Fruit fly (Drosophila melanogaster) whole organism, embryonic: ENCODE results near the gene CG42512.

ENCODE experiments used
- Adf1 ChIP-seq: fragments of 200-800 bp; sonication (Bioruptor generic); IDR thresholded peaks from 2 replicates; pipeline ENCODE4 v1.3.6; 2022; ENCODE audit warnings: missing biosample characterization, missing genetic modification characterization
- Aef1 ChIP-seq: fragments of 200-800 bp; sonication (Bioruptor generic); IDR thresholded peaks from 3 replicates; pipeline ENCODE4 v1.3.6; 2022; ENCODE audit warnings: missing biosample characterization, missing genetic modification characterization
- BEAF-32 ChIP-seq: fragments of 200-800 bp; sonication (Bioruptor generic); optimal IDR thresholded peaks from 3 replicates; lab custom pipeline; 2017; ENCODE audit warnings: missing biosample characterization, missing genetic modification characterization, mild to moderate bottlenecking, moderate library complexity, missing genetic modification reagents
- Bgb ChIP-seq: fragments of 200-800 bp; sonication (Bioruptor generic); IDR thresholded peaks from 2 replicates; pipeline ENCODE4 v1.3.6; 2022; ENCODE audit warnings: missing biosample characterization, missing genetic modification characterization; ENCODE audit not compliant: partially characterized antibody
- CG1024 ChIP-seq: fragments of 200-800 bp; sonication (Bioruptor generic); IDR thresholded peaks from 2 replicates; pipeline ENCODE4 v1.3.6; 2022; ENCODE audit warnings: missing biosample characterization, missing genetic modification characterization
- CG11696 ChIP-seq: fragments of 200-800 bp; sonication (Bioruptor generic); IDR thresholded peaks from 2 replicates; pipeline ENCODE4 v1.3.6; 2022; ENCODE audit warnings: missing biosample characterization, missing genetic modification characterization
- CG13287 ChIP-seq: fragments of 200-800 bp; sonication (Bioruptor generic); IDR thresholded peaks from 2 replicates; pipeline ENCODE4 v1.3.6; 2022; ENCODE audit warnings: missing biosample characterization, missing genetic modification characterization; ENCODE audit not compliant: partially characterized antibody
- CG14860 ChIP-seq: fragments of 200-800 bp; sonication (Bioruptor generic); IDR thresholded peaks from 3 replicates; pipeline ENCODE4 v1.3.6; 2022; ENCODE audit warnings: missing biosample characterization, missing genetic modification characterization; ENCODE audit not compliant: partially characterized antibody
- CG16813 ChIP-seq: fragments of 200-800 bp; sonication (Bioruptor generic); IDR thresholded peaks from 3 replicates; pipeline ENCODE4 v1.3.6; 2022; ENCODE audit warnings: missing biosample characterization, missing genetic modification characterization; ENCODE audit not compliant: partially characterized antibody
- CG17186 ChIP-seq: fragments of 200-800 bp; sonication (Bioruptor generic); optimal IDR thresholded peaks from 3 replicates; lab custom pipeline; 2017; ENCODE audit warnings: missing biosample characterization, missing genetic modification reagents, missing genetic modification characterization
- CG2202 ChIP-seq: fragments of 200-800 bp; sonication (Bioruptor generic); optimal IDR thresholded peaks from 2 replicates; lab custom pipeline; 2018; ENCODE audit warnings: missing biosample characterization, mild to moderate bottlenecking, missing genetic modification characterization
- CG3281 ChIP-seq: fragments of 200-800 bp; sonication (Bioruptor generic); optimal IDR thresholded peaks from 3 replicates; lab custom pipeline; 2017; ENCODE audit warnings: missing biosample characterization, mild to moderate bottlenecking, missing genetic modification characterization
- CG34224 ChIP-seq: fragments of 200-800 bp; sonication (Bioruptor generic); IDR thresholded peaks from 3 replicates; pipeline ENCODE4 v1.3.6; 2022; ENCODE audit warnings: missing biosample characterization, missing genetic modification characterization; ENCODE audit not compliant: partially characterized antibody
- CG34422 ChIP-seq: fragments of 200-800 bp; sonication (Bioruptor generic); IDR thresholded peaks from 3 replicates; pipeline ENCODE4 v1.3.6; 2022; ENCODE audit warnings: missing biosample characterization, missing genetic modification characterization
- CG42726 ChIP-seq: fragments of 200-800 bp; sonication (Bioruptor generic); IDR thresholded peaks from 2 replicates; pipeline ENCODE4 v1.3.6; 2022; ENCODE audit warnings: missing biosample characterization, missing genetic modification characterization; ENCODE audit not compliant: partially characterized antibody
- CG4360 ChIP-seq: fragments of 200-800 bp; sonication (Bioruptor generic); IDR thresholded peaks from 2 replicates; pipeline ENCODE4 v1.3.6; 2022; ENCODE audit warnings: missing biosample characterization, missing genetic modification characterization
- CG4617 ChIP-seq: fragments of 200-800 bp; sonication (Bioruptor generic); optimal IDR thresholded peaks from 3 replicates; lab custom pipeline; 2016; ENCODE audit warnings: missing biosample characterization, missing genetic modification characterization, borderline replicate concordance
- CG6854 ChIP-seq: fragments of 200-800 bp; sonication (Bioruptor generic); optimal IDR thresholded peaks from 3 replicates; lab custom pipeline; 2017; ENCODE audit warnings: missing biosample characterization, mild to moderate bottlenecking, missing genetic modification characterization
- CG8290 ChIP-seq, 3 experiments: fragments of 200-800 bp; sonication (Bioruptor generic); optimal IDR thresholded peaks; 2 replicates each; lab custom pipeline; 2016 to 2019; ENCODE audit warnings: missing biosample characterization in 3 of 3, missing genetic modification characterization in 3 of 3, mild to moderate bottlenecking in 2 of 3, moderate library complexity in 1 of 3
- CG8924 ChIP-seq: fragments of 200-800 bp; optimal IDR thresholded peaks from 3 replicates; lab custom pipeline; 2019; ENCODE audit warnings: missing biosample characterization, mild to moderate bottlenecking, missing genetic modification characterization, moderate library complexity
- CG9817 ChIP-seq: fragments of 200-800 bp; sonication (Bioruptor generic); optimal IDR thresholded peaks from 2 replicates; lab custom pipeline; 2018; ENCODE audit warnings: missing biosample characterization, mild to moderate bottlenecking, missing genetic modification characterization, moderate library complexity
- CTCF ChIP-seq: fragments of 200-800 bp; sonication (Bioruptor generic); optimal IDR thresholded peaks from 2 replicates; lab custom pipeline; 2017; ENCODE audit warnings: missing biosample characterization, mild to moderate bottlenecking, missing genetic modification characterization, moderate library complexity
- Doc3 ChIP-seq: fragments of 200-800 bp; sonication (Bioruptor generic); IDR thresholded peaks from 3 replicates; pipeline ENCODE4 v1.3.6; 2022; ENCODE audit warnings: missing biosample characterization, missing genetic modification characterization; ENCODE audit not compliant: partially characterized antibody
- Dp ChIP-seq: fragments of 200-800 bp; sonication (Bioruptor generic); optimal IDR thresholded peaks from 2 replicates; lab custom pipeline; 2018; ENCODE audit warnings: missing biosample characterization, mild to moderate bottlenecking, missing genetic modification characterization, moderate library complexity
- Fer1 ChIP-seq: fragments of 200-800 bp; sonication (Bioruptor generic); optimal IDR thresholded peaks from 2 replicates; lab custom pipeline; 2017; ENCODE audit warnings: missing biosample characterization, mild to moderate bottlenecking, missing genetic modification characterization
- Gug ChIP-seq: fragments of 200-800 bp; sonication (Bioruptor generic); IDR thresholded peaks from 4 replicates; pipeline ENCODE4 v1.3.6; 2022; ENCODE audit warnings: missing biosample characterization, missing genetic modification characterization
- HmgZ ChIP-seq: fragments of 200-800 bp; sonication (Bioruptor generic); optimal IDR thresholded peaks from 2 replicates; lab custom pipeline; 2018; ENCODE audit warnings: missing biosample characterization, mild to moderate bottlenecking, missing genetic modification characterization
- Hr39 ChIP-seq: fragments of >200 bp; optimal IDR thresholded peaks from 2 replicates; lab custom pipeline; 2017
- MBD-R2 ChIP-seq: fragments of 200-800 bp; sonication (Bioruptor generic); IDR thresholded peaks from 2 replicates; pipeline ENCODE4 v1.3.6; 2022; ENCODE audit warnings: missing biosample characterization, missing genetic modification characterization
- NFAT ChIP-seq: fragments of 200-800 bp; sonication (Bioruptor generic); IDR thresholded peaks from 2 replicates; pipeline ENCODE4 v1.3.6; 2022; ENCODE audit warnings: missing biosample characterization, missing genetic modification characterization
- Opbp ChIP-seq: fragments of 200-800 bp; sonication (Bioruptor generic); IDR thresholded peaks from 3 replicates; pipeline ENCODE4 v1.3.6; 2022; ENCODE audit warnings: missing biosample characterization, missing genetic modification characterization; ENCODE audit not compliant: partially characterized antibody
- Ravus ChIP-seq: fragments of 200-800 bp; sonication (Bioruptor generic); IDR thresholded peaks from 2 replicates; pipeline ENCODE4 v1.3.6; 2022; ENCODE audit warnings: missing biosample characterization, missing genetic modification characterization
- Rfx ChIP-seq: fragments of 200-800 bp; sonication (Bioruptor generic); IDR thresholded peaks from 2 replicates; pipeline ENCODE4 v1.3.6; 2022; ENCODE audit warnings: missing biosample characterization, missing genetic modification characterization
- Sin3A ChIP-seq: fragments of >200 bp; optimal IDR thresholded peaks from 2 replicates; lab custom pipeline; 2018
- Sry-δ ChIP-seq: fragments of 200-800 bp; sonication (Bioruptor generic); optimal IDR thresholded peaks from 2 replicates; lab custom pipeline; 2016; ENCODE audit warnings: missing biosample characterization, missing genetic modification characterization
- Taf1 ChIP-seq: fragments of 200-800 bp; sonication (Bioruptor generic); IDR thresholded peaks from 2 replicates; pipeline ENCODE4 v1.3.6; 2022; ENCODE audit warnings: missing biosample characterization, missing genetic modification characterization
- dati ChIP-seq: fragments of 200-800 bp; sonication (Bioruptor generic); IDR thresholded peaks from 2 replicates; pipeline ENCODE4 v1.3.6; 2022; ENCODE audit warnings: missing biosample characterization, missing genetic modification characterization
- eve ChIP-seq, 2 experiments: fragments of >200 bp; optimal IDR thresholded peaks; 2 replicates each; lab custom pipeline; 2017; ENCODE audit warnings: missing biosample characterization in 2 of 2, missing genetic modification characterization in 2 of 2
- ewg ChIP-seq: fragments of 200-800 bp; sonication (Bioruptor generic); optimal IDR thresholded peaks from 3 replicates; lab custom pipeline; 2017; ENCODE audit warnings: mild to moderate bottlenecking, missing biosample characterization, missing genetic modification reagents, missing genetic modification characterization
- gfzf ChIP-seq: fragments of 200-800 bp; sonication (Bioruptor generic); optimal IDR thresholded peaks from 2 replicates; lab custom pipeline; 2016; ENCODE audit warnings: missing biosample characterization, mild to moderate bottlenecking, missing genetic modification characterization, moderate library complexity
- hb ChIP-seq: fragments of 200-800 bp; sonication (Bioruptor generic); IDR thresholded peaks from 3 replicates; pipeline ENCODE4 v1.3.6; 2022; ENCODE audit warnings: missing biosample characterization, missing genetic modification characterization; ENCODE audit not compliant: partially characterized antibody
- hbn ChIP-seq: fragments of 200-800 bp; sonication (Bioruptor generic); IDR thresholded peaks from 2 replicates; pipeline ENCODE4 v1.3.6; 2022; ENCODE audit warnings: missing biosample characterization, missing genetic modification characterization; ENCODE audit not compliant: partially characterized antibody
- lbe ChIP-seq: fragments of 200-800 bp; sonication (Bioruptor generic); optimal IDR thresholded peaks from 2 replicates; lab custom pipeline; 2016; ENCODE audit warnings: missing biosample characterization, mild to moderate bottlenecking, missing genetic modification characterization
- lmd ChIP-seq: fragments of 200-800 bp; sonication (Bioruptor generic); IDR thresholded peaks from 2 replicates; pipeline ENCODE4 v1.3.6; 2022; ENCODE audit warnings: missing biosample characterization, missing genetic modification characterization
- mld ChIP-seq: fragments of 200-800 bp; sonication (Bioruptor generic); IDR thresholded peaks from 3 replicates; pipeline ENCODE4 v1.3.6; 2022; ENCODE audit warnings: missing biosample characterization, missing genetic modification characterization; ENCODE audit not compliant: partially characterized antibody
- nom ChIP-seq: fragments of 200-800 bp; sonication (Bioruptor generic); optimal IDR thresholded peaks from 2 replicates; lab custom pipeline; 2017; ENCODE audit warnings: missing biosample characterization, missing genetic modification characterization, mild to moderate bottlenecking, moderate library complexity, missing genetic modification reagents
- sna ChIP-seq: fragments of 200-800 bp; sonication (Bioruptor generic); IDR thresholded peaks from 2 replicates; pipeline ENCODE4 v1.3.6; 2022; ENCODE audit warnings: missing biosample characterization, missing genetic modification characterization; ENCODE audit not compliant: partially characterized antibody
- stc ChIP-seq: fragments of 200-800 bp; sonication (Bioruptor generic); IDR thresholded peaks from 2 replicates; pipeline ENCODE4 v1.3.6; 2022; ENCODE audit warnings: missing biosample characterization, missing genetic modification characterization
- vnd ChIP-seq: fragments of 200-800 bp; sonication (Bioruptor generic); IDR thresholded peaks from 3 replicates; pipeline ENCODE4 v1.3.6; 2022; ENCODE audit warnings: missing biosample characterization, missing genetic modification characterization; ENCODE audit not compliant: partially characterized antibody

Gene CG42512

dm6 chrX:16637106-16637590 lies 14.0 kb upstream of the CG42512 start, which contains the start of gene Rok (continued):
- TF ChIP-seq CG9817 (tag; lab: Kevin White, UChicago) (no peak), Sry-δ (GFP tag; lab: Kevin White, UChicago) (peak; percentile 95), Bgb (GFP tag; lab: Robert Waterston, UW) (peak; percentile 87), CG34422 (GFP tag; lab: Robert Waterston, UW) (peak; percentile 18), CG16813 (peak; percentile 85), vnd (GFP tag; lab: Robert Waterston, UW) (peak; percentile 75), CG14860 (GFP tag; lab: Robert Waterston, UW) (peak; percentile 79), gfzf (peak; percentile 40), hbn (GFP tag; lab: Robert Waterston, UW) (peak; percentile 69), CG42726 (GFP tag; lab: Robert Waterston, UW) (peak; percentile 91), stc (GFP tag; lab: Robert Waterston, UW) (peak; percentile 17; the same call in 1 of the 2 replicates), Aef1 (GFP tag; lab: Robert Waterston, UW) (peak; percentile 18; the same call in 1 of the 3 replicates), CG6854 (GFP tag; lab: Kevin White, UChicago) (peak; percentile 42), Opbp (GFP tag; lab: Robert Waterston, UW) (peak; percentile 78), Sin3A (peak; percentile 69), CTCF (GFP tag; lab: Kevin White, UChicago) (peak; percentile 93), MBD-R2 (GFP tag; lab: Robert Waterston, UW) (peak; percentile 62; the same call in 1 of the 2 replicates), lmd (GFP tag; lab: Robert Waterston, UW) (peak; percentile 13; the same call in 1 of the 2 replicates), CG13287 (GFP tag; lab: Robert Waterston, UW) (peak; percentile 77), CG4360 (GFP tag; lab: Robert Waterston, UW) (peak; percentile 96), Adf1 (GFP tag; lab: Robert Waterston, UW) (peak; percentile 53), dati (no peak), CG2202 (no peak), CG4617 (peak; percentile 38), CG17186 (GFP tag; lab: Kevin White, UChicago) (peak; percentile 46), HmgZ (tag; lab: Kevin White, UChicago) (peak; percentile 3), Dp (GFP tag; lab: Kevin White, UChicago) (peak; percentile 35), CG3281 (GFP tag; lab: Kevin White, UChicago) (no peak), hb (GFP tag; lab: Robert Waterston, UW) (peak; percentile 87), CG11696 (GFP tag; lab: Robert Waterston, UW) (no peak), Ravus (GFP tag; lab: Robert Waterston, UW) (no peak), CG8290 (GFP tag; optimal IDR thresholded peaks at IDR 0.05; lab: Kevin White, UChicago) (no peak), CG8290 (tag; optimal IDR thresholded peaks at IDR 0.05; lab: Kevin White, UChicago) (peak in 1 of 2 experiments; percentile 38), lbe (GFP tag; lab: Kevin White, UChicago) (no peak), nom (peak; percentile 11), sna (GFP tag; lab: Robert Waterston, UW) (peak; percentile 67; the same call in 1 of the 2 replicates), Rfx (GFP tag; lab: Robert Waterston, UW) (peak; percentile 26; the same call in 1 of the 2 replicates), Fer1 (GFP tag; lab: Kevin White, UChicago) (peak; percentile 7), Gug (peak; percentile 47; the same call in 1 of the 4 replicates), CG8924 (tag; lab: Kevin White, UChicago) (no peak), NFAT (GFP tag; lab: Robert Waterston, UW) (0 out of 2 replicates have a peak, but pooled peaks have one; percentile 32), mld (GFP tag; lab: Robert Waterston, UW) (0 out of 3 replicates have a peak, but pooled peaks have one; percentile 25), CG34224 (GFP tag; lab: Robert Waterston, UW) (peak; percentile 57; the same call in 2 of the 3 replicates), CG1024 (GFP tag; lab: Robert Waterston, UW) (no peak), BEAF-32 (GFP tag; lab: Kevin White, UChicago) (peak; percentile 95), Doc3 (GFP tag; lab: Robert Waterston, UW) (peak; percentile 60; the same call in 1 of the 3 replicates), eve (GFP tag; optimal IDR thresholded peaks at IDR 0.05; lab: Kevin White, UChicago) (no peak), ewg (peak; percentile 15), Hr39 (lab: Kevin White, UChicago) (peak; percentile 21), Taf1 (GFP tag; lab: Robert Waterston, UW) (no peak)
